Fruit fly (Drosophila melanogaster) whole organism, wandering third instar larva: ENCODE measurements around the gene CG45049.
A peak's percentile ranks its signal among the peaks of the same experiment; 100 is the strongest.

Source experiments
- Abd-B ChIP-seq: fragments of >200 bp; optimal IDR thresholded peaks from 2 replicates; lab custom pipeline; 2017; ENCODE audit warnings: missing biosample characterization, missing genetic modification characterization
- CG32264 ChIP-seq: fragments of 200-800 bp; sonication (Bioruptor generic); optimal IDR thresholded peaks from 2 replicates; lab custom pipeline; 2016; ENCODE audit warnings: missing biosample characterization, missing genetic modification characterization
- CG9705 ChIP-seq: fragments of 200-800 bp; sonication (Bioruptor generic); optimal IDR thresholded peaks from 2 replicates; lab custom pipeline; 2018; ENCODE audit warnings: missing biosample characterization, mild to moderate bottlenecking, missing genetic modification characterization
- CrebA ChIP-seq: fragments of 200-800 bp; sonication (Bioruptor generic); optimal IDR thresholded peaks from 2 replicates; lab custom pipeline; 2016; ENCODE audit warnings: missing biosample characterization, mild to moderate bottlenecking, missing genetic modification characterization, borderline replicate concordance
- Dfd ChIP-seq: fragments of >200 bp; optimal IDR thresholded peaks from 2 replicates; lab custom pipeline; 2017; ENCODE audit warnings: missing biosample characterization, missing genetic modification characterization
- Dif ChIP-seq: fragments of 200-275, 200-300 bp; sonication (Bioruptor generic); optimal IDR thresholded peaks from 2 replicates; lab custom pipeline; 2018; ENCODE audit warnings: missing biosample characterization, missing genetic modification characterization; ENCODE audit not compliant: partially characterized antibody
- GATAd ChIP-seq: sonication (Bioruptor generic); optimal IDR thresholded peaks from 2 replicates; lab custom pipeline; 2016; ENCODE audit warnings: missing biosample characterization, missing genetic modification characterization
- HLH106 ChIP-seq: fragments of 200-800 bp; optimal IDR thresholded peaks from 3 replicates; lab custom pipeline; 2019; ENCODE audit warnings: missing biosample characterization, mild to moderate bottlenecking, missing genetic modification characterization, moderate library complexity
- Hnf4 ChIP-seq: fragments of 200-800 bp; sonication (Bioruptor generic); optimal IDR thresholded peaks from 2 replicates; lab custom pipeline; 2016; ENCODE audit warnings: missing biosample characterization, mild to moderate bottlenecking, missing genetic modification characterization
- Hr78 ChIP-seq: fragments of >200 bp; optimal IDR thresholded peaks from 2 replicates; lab custom pipeline; 2017; ENCODE audit warnings: missing biosample characterization, missing genetic modification characterization
- Hr83 ChIP-seq: fragments of 200-300 bp; sonication (Bioruptor generic); optimal IDR thresholded peaks from 2 replicates; lab custom pipeline; 2016; ENCODE audit warnings: missing biosample characterization, mild to moderate bottlenecking, missing genetic modification characterization, moderate library complexity; ENCODE audit not compliant: poor library complexity, severe bottlenecking
- Jra ChIP-seq: sonication (Bioruptor generic); optimal IDR thresholded peaks from 2 replicates; lab custom pipeline; 2016; ENCODE audit warnings: missing biosample characterization, missing genetic modification characterization
- Mio ChIP-seq: sonication (Bioruptor generic); optimal IDR thresholded peaks from 2 replicates; lab custom pipeline; 2016; ENCODE audit warnings: missing biosample characterization, missing genetic modification characterization
- Myc ChIP-seq: fragments of >200 bp; optimal IDR thresholded peaks from 2 replicates; lab custom pipeline; 2017
- N ChIP-seq: fragments of >200 bp; optimal IDR thresholded peaks from 2 replicates; lab custom pipeline; 2018; ENCODE audit warnings: missing biosample characterization, missing external identifiers, missing genetic modification characterization
- OdsH ChIP-seq: fragments of 200-800 bp; sonication (Bioruptor generic); optimal IDR thresholded peaks from 2 replicates; lab custom pipeline; 2016; ENCODE audit warnings: missing biosample characterization, mild to moderate bottlenecking, missing genetic modification characterization
- Rel ChIP-seq, 2 experiments: fragments of 200-800 bp; sonication (Bioruptor generic) in 1 of 2; optimal IDR thresholded peaks; 2 replicates in 1 of 2; 3 replicates in 1 of 2; lab custom pipeline; 2016 to 2019; ENCODE audit warnings: mild to moderate bottlenecking in 2 of 2, missing biosample characterization in 2 of 2, missing genetic modification characterization in 2 of 2, moderate library complexity in 1 of 2
- Sp1 ChIP-seq: fragments of 200-800 bp; sonication (Bioruptor generic); optimal IDR thresholded peaks from 3 replicates; lab custom pipeline; 2019; ENCODE audit warnings: missing biosample characterization, mild to moderate bottlenecking, missing genetic modification characterization, moderate library complexity
- Vsx2 ChIP-seq: fragments of 200-300, 225-300 bp; sonication (Bioruptor generic); optimal IDR thresholded peaks from 2 replicates; lab custom pipeline; 2018; ENCODE audit warnings: missing biosample characterization, missing genetic modification characterization; ENCODE audit not compliant: partially characterized antibody
- br ChIP-seq: fragments of 200-800 bp; sonication (Bioruptor generic); optimal IDR thresholded peaks from 2 replicates; lab custom pipeline; 2016; ENCODE audit warnings: missing biosample characterization, missing genetic modification characterization
- brk ChIP-seq: fragments of 200-800 bp; sonication (Bioruptor generic); optimal IDR thresholded peaks from 2 replicates; lab custom pipeline; 2016; ENCODE audit warnings: missing biosample characterization, mild to moderate bottlenecking, missing genetic modification characterization
- dl ChIP-seq, 2 experiments: fragments of 175-275, 200-275 bp in 1 of 2; fragments of 200-275 bp in 1 of 2; sonication (Bioruptor generic); optimal IDR thresholded peaks; lab custom pipeline; 2018; ENCODE audit warnings: mild to moderate bottlenecking in 2 of 2, missing biosample characterization in 2 of 2, missing genetic modification characterization in 2 of 2, moderate library complexity in 2 of 2; ENCODE audit not compliant: partially characterized antibody in 2 of 2, insufficient read depth in 1 of 2
- dmrt93B ChIP-seq: fragments of 200-800 bp; sonication (Bioruptor generic); optimal IDR thresholded peaks from 2 replicates; lab custom pipeline; 2018; ENCODE audit warnings: missing biosample characterization, mild to moderate bottlenecking, missing genetic modification characterization
- dsf ChIP-seq: sonication (Bioruptor generic); optimal IDR thresholded peaks from 2 replicates; lab custom pipeline; 2016; ENCODE audit warnings: missing biosample characterization, missing genetic modification characterization, borderline replicate concordance
- ey ChIP-seq: fragments of 200-800 bp; sonication (Bioruptor generic); optimal IDR thresholded peaks from 2 replicates; lab custom pipeline; 2016; ENCODE audit warnings: missing biosample characterization, missing genetic modification characterization
- foxo ChIP-seq, 2 experiments: fragments of 200-800 bp; sonication (Bioruptor generic); optimal IDR thresholded peaks; 2 replicates in 1 of 2; 3 replicates in 1 of 2; lab custom pipeline; 2016 to 2017; ENCODE audit warnings: missing biosample characterization in 2 of 2, missing genetic modification characterization in 2 of 2
- fru ChIP-seq: fragments of 200-800 bp; sonication (Bioruptor generic); optimal IDR thresholded peaks from 3 replicates; lab custom pipeline; 2016; ENCODE audit warnings: missing biosample characterization, mild to moderate bottlenecking, missing genetic modification characterization
- h ChIP-seq: fragments of 200-800 bp; sonication (Bioruptor generic); optimal IDR thresholded peaks from 3 replicates; lab custom pipeline; 2016; ENCODE audit warnings: missing biosample characterization, mild to moderate bottlenecking, missing genetic modification characterization
- jim ChIP-seq: fragments of 175-275, 200-325 bp; sonication (Bioruptor generic); optimal IDR thresholded peaks from 2 replicates; lab custom pipeline; 2016; ENCODE audit warnings: missing biosample characterization, mild to moderate bottlenecking, missing genetic modification characterization
- lola ChIP-seq: fragments of >200 bp; optimal IDR thresholded peaks from 2 replicates; lab custom pipeline; 2017; ENCODE audit warnings: missing biosample characterization, missing genetic modification characterization
- pan ChIP-seq: fragments of >200 bp; optimal IDR thresholded peaks from 2 replicates; lab custom pipeline; 2017
- psq ChIP-seq: fragments of 200-800 bp; sonication (Bioruptor generic); optimal IDR thresholded peaks from 3 replicates; lab custom pipeline; 2017; ENCODE audit warnings: missing biosample characterization, mild to moderate bottlenecking, missing genetic modification characterization, moderate library complexity
- rgr ChIP-seq: fragments of 200-800 bp; sonication (Bioruptor generic); optimal IDR thresholded peaks from 3 replicates; lab custom pipeline; 2016; ENCODE audit warnings: missing biosample characterization, mild to moderate bottlenecking, missing genetic modification characterization
- sage ChIP-seq: fragments of 200-800 bp; sonication (Bioruptor generic); optimal IDR thresholded peaks from 2 replicates; lab custom pipeline; 2016; ENCODE audit warnings: missing biosample characterization, mild to moderate bottlenecking, missing genetic modification characterization
- sv ChIP-seq: fragments of 200-800 bp; sonication (Bioruptor generic); optimal IDR thresholded peaks from 3 replicates; lab custom pipeline; 2016; ENCODE audit warnings: missing biosample characterization, missing genetic modification characterization
- tai ChIP-seq: sonication (Bioruptor generic); optimal IDR thresholded peaks from 2 replicates; lab custom pipeline; 2016; ENCODE audit warnings: missing biosample characterization, missing genetic modification characterization
- usp ChIP-seq: fragments of >200 bp; optimal IDR thresholded peaks from 2 replicates; lab custom pipeline; 2017; ENCODE audit warnings: missing biosample characterization, missing genetic modification characterization
- woc ChIP-seq: sonication (Bioruptor generic); optimal IDR thresholded peaks from 2 replicates; lab custom pipeline; 2016; ENCODE audit warnings: missing biosample characterization, mild to moderate bottlenecking, missing genetic modification characterization

CG45049 gene

DNA sequence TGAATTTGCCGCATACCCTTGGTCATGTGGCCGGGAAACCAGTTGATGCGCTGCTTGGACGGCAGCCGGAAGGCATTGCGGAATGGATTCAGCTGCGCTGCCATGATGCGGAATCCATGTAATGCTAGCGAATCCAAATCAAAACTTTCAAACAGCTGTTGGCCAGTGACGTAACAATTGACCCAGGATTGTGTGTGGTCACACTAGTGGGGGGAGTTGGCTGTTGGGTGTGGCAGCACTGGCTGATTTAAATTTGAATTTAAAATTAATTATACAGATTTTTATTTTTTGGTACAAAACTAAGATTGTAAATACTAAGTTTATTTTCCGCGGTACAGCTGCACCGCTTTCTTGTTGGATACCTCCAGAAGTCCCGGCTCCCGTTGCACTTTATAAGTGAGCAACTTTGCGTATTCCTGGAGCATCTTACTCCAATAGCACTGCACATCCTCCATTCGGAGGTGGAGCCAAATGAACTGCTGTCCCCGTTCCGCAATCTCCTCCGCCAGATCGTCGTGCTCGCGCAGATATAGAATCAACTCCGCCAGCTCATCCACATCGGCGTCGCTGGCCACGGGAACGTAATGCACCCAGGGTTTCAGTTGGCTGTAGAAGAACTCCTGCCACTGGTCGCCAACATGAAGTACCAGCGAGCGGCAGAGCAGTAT, 20.8 kb downstream of the CG45049 start, which contains the start of gene CG17141:
TSS of gene CG17141 (minus strand) at position 177 of the 668 bp plus-strand sequence.
- TF ChIP-seq Jra (GFP tag; lab: Kevin White, UChicago): no peak
- TF ChIP-seq GATAd (GFP tag; lab: Kevin White, UChicago): no peak
- TF ChIP-seq usp (GFP tag; lab: Kevin White, UChicago): no peak
- TF ChIP-seq Hr83 (GFP tag; lab: Kevin White, UChicago): peak; percentile 35
- TF ChIP-seq Dif: peak; percentile 26

DNA sequence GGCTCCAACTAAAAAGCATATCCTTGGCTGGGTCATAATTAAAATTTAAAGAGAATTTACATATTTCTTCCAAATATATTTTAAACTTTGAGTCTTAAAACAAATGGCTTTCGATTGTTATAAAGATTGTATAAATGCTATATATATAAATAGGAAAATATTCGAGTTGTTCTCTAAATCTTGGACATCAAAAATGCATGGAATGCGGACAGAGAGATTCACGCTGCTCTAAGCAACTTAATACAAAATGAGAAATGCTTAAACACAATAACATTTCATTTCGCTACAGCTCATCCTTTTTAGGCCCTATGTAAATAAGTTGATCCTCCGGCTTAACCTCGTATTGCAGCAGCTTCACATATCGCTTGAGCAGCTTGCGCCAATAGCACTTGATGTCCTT, 22.2 kb downstream of the CG45049 start, which contains the start of gene CG31139:
TSS of gene CG31139 (minus strand) at position 101 of the 400 bp plus-strand sequence.
- no peak for TF ChIP-seq Dif
- no peak for TF ChIP-seq brk
- TF ChIP-seq OdsH (GFP tag; lab: Kevin White, UChicago): no peak
- no peak for TF ChIP-seq Myc
- no peak for TF ChIP-seq N (GFP tag; lab: Kevin White, UChicago)
- no peak for TF ChIP-seq sage (GFP tag; lab: Kevin White, UChicago)

dm6 chr3R:22750039-22750438, 23.3 kb downstream of the CG45049 start:
- TF ChIP-seq HLH106 (tag; lab: Kevin White, UChicago): no peak
- no peak for TF ChIP-seq h
- TF ChIP-seq usp (GFP tag; lab: Kevin White, UChicago): no peak
- no peak for TF ChIP-seq rgr (GFP tag; lab: Kevin White, UChicago)
- TF ChIP-seq fru: no peak
- no peak for TF ChIP-seq foxo (GFP tag; optimal IDR thresholded peaks at IDR 0.05; lab: Kevin White, UChicago)
- TF ChIP-seq CG9705 (GFP tag; lab: Kevin White, UChicago): no peak

dm6 chr3R:22750534-22750947, 23.8 kb downstream of the CG45049 start, which contains the start of the genes rumi, CG7029 and Usp12-46:
Gene rumi, minus strand, starts transcription at chr3R:22750597.
Gene CG7029, plus strand, starts transcription at chr3R:22750901.
Gene Usp12-46, plus strand, starts transcription at chr3R:22750901.
- TF ChIP-seq Hr78 (GFP tag; lab: Kevin White, UChicago) (no peak), ey (GFP tag; lab: Kevin White, UChicago) (peak; percentile 86), Rel (GFP tag; optimal IDR thresholded peaks at IDR 0.05; lab: Kevin White, UChicago) (no peak), Rel (tag; optimal IDR thresholded peaks at IDR 0.05; lab: Kevin White, UChicago) (peak; percentile 56), Abd-B (GFP tag; lab: Kevin White, UChicago) (no peak), HLH106 (tag; lab: Kevin White, UChicago) (peak; percentile 86), GATAd (GFP tag; lab: Kevin White, UChicago) (peak; percentile 49), CrebA (GFP tag; lab: Kevin White, UChicago) (no peak), brk (no peak), dmrt93B (GFP tag; lab: Kevin White, UChicago) (no peak), br (GFP tag; lab: Kevin White, UChicago) (peak; percentile 85), lola (no peak), usp (GFP tag; lab: Kevin White, UChicago) (no peak), Hnf4 (no peak), Sp1 (GFP tag; lab: Kevin White, UChicago) (peak; percentile 83), sv (GFP tag; lab: Kevin White, UChicago) (peak; percentile 69), Dfd (no peak), dl (GFP tag; optimal IDR thresholded peaks at IDR 0.05; lab: Kevin White, UChicago; ENCODE audit: insufficient read depth in 1 of 2, partially characterized antibody in 2 of 2) (no peak), tai (GFP tag; lab: Kevin White, UChicago) (no peak), rgr (GFP tag; lab: Kevin White, UChicago) (peak; percentile 89), N (GFP tag; lab: Kevin White, UChicago) (no peak), Dif (no peak), Jra (GFP tag; lab: Kevin White, UChicago) (no peak), Myc (no peak), OdsH (GFP tag; lab: Kevin White, UChicago) (peak; percentile 65), Hr83 (GFP tag; lab: Kevin White, UChicago) (peak; percentile 82), Mio (GFP tag; lab: Kevin White, UChicago) (no peak), Vsx2 (GFP tag; lab: Kevin White, UChicago) (no peak), h (peak; percentile 8), psq (GFP tag; lab: Kevin White, UChicago) (peak; percentile 64), CG9705 (GFP tag; lab: Kevin White, UChicago) (peak; percentile 78), jim (GFP tag; lab: Kevin White, UChicago) (no peak), sage (GFP tag; lab: Kevin White, UChicago) (no peak), pan (lab: Kevin White, UChicago) (no peak), CG32264 (GFP tag; lab: Kevin White, UChicago) (no peak), dsf (GFP tag; lab: Kevin White, UChicago) (no peak), foxo (GFP tag; optimal IDR thresholded peaks at IDR 0.05; lab: Kevin White, UChicago) (peak; percentile 59 to 90), woc (GFP tag; lab: Kevin White, UChicago) (no peak), fru (peak; percentile 86)
- TF ChIP-seq, all 38 proteins: peak for 15
